Fruit fly (Drosophila melanogaster) whole organism, embryonic: ENCODE results near the gene Rtc1.

Experiments used
- Atf6 ChIP-seq: fragments of 200-800 bp; sonication (Bioruptor generic); IDR thresholded peaks from 2 replicates; pipeline ENCODE4 v1.3.6; 2022; ENCODE audit warnings: missing biosample characterization, missing genetic modification characterization
- Blimp-1 ChIP-seq: fragments of 200-800 bp; sonication (Bioruptor generic); optimal IDR thresholded peaks from 3 replicates; lab custom pipeline; 2018; ENCODE audit warnings: missing biosample characterization, missing genetic modification characterization, mild to moderate bottlenecking, moderate library complexity, missing genetic modification reagents
- Bteb2 ChIP-seq: fragments of 200-800 bp; sonication (Bioruptor generic); optimal IDR thresholded peaks from 2 replicates; lab custom pipeline; 2016; ENCODE audit warnings: missing biosample characterization, missing genetic modification characterization
- CG10979 ChIP-seq: fragments of 200-800 bp; sonication (Bioruptor generic); optimal IDR thresholded peaks from 2 replicates; lab custom pipeline; 2018; ENCODE audit warnings: missing biosample characterization, mild to moderate bottlenecking, missing genetic modification characterization, moderate library complexity
- CG11560 ChIP-seq: fragments of 200-800 bp; sonication (Bioruptor generic); IDR thresholded peaks from 3 replicates; pipeline ENCODE4 v1.3.6; 2022; ENCODE audit warnings: missing biosample characterization, missing genetic modification characterization
- CG12744 ChIP-seq: fragments of 200-800 bp; sonication (Bioruptor generic); optimal IDR thresholded peaks from 2 replicates; lab custom pipeline; 2016; ENCODE audit warnings: missing biosample characterization, missing genetic modification characterization
- CG12942 ChIP-seq: fragments of 200-800 bp; sonication (Bioruptor generic); optimal IDR thresholded peaks from 3 replicates; lab custom pipeline; 2016; ENCODE audit warnings: missing biosample characterization, missing genetic modification characterization
- CG14710 ChIP-seq: fragments of 200-800 bp; sonication (Bioruptor generic); optimal IDR thresholded peaks from 3 replicates; lab custom pipeline; 2019; ENCODE audit warnings: missing biosample characterization, mild to moderate bottlenecking, missing genetic modification characterization, moderate library complexity
- CG1647 ChIP-seq: fragments of 200-800 bp; sonication (Bioruptor generic); optimal IDR thresholded peaks from 3 replicates; lab custom pipeline; 2016; ENCODE audit warnings: missing biosample characterization, missing genetic modification characterization
- CG16863 ChIP-seq: fragments of 200-800 bp; sonication (Bioruptor generic); optimal IDR thresholded peaks from 3 replicates; lab custom pipeline; 2016; ENCODE audit warnings: missing biosample characterization, missing genetic modification characterization
- CG1832 ChIP-seq: fragments of 200-800 bp; sonication (Bioruptor generic); optimal IDR thresholded peaks from 2 replicates; lab custom pipeline; 2017; ENCODE audit warnings: missing biosample characterization, mild to moderate bottlenecking, missing genetic modification characterization, inconsistent platforms
- CG30431 ChIP-seq: fragments of 200-800 bp; sonication (Bioruptor generic); optimal IDR thresholded peaks from 2 replicates; lab custom pipeline; 2017; ENCODE audit warnings: missing biosample characterization, missing genetic modification characterization
- CG31365 ChIP-seq: fragments of 200-800 bp; sonication (Bioruptor generic); optimal IDR thresholded peaks from 2 replicates; lab custom pipeline; 2018; ENCODE audit warnings: missing biosample characterization, mild to moderate bottlenecking, missing genetic modification characterization
- CG31441 ChIP-seq: fragments of 200-800 bp; sonication (Bioruptor generic); IDR thresholded peaks from 2 replicates; pipeline ENCODE4 v1.3.6; 2022; ENCODE audit warnings: missing biosample characterization, missing genetic modification characterization
- CG3847 ChIP-seq: fragments of 200-800 bp; sonication (Bioruptor generic); IDR thresholded peaks from 2 replicates; pipeline ENCODE4 v1.3.6; 2022; ENCODE audit warnings: missing biosample characterization, missing genetic modification characterization
- CG4404 ChIP-seq: fragments of 200-800 bp; sonication (Bioruptor generic); IDR thresholded peaks from 2 replicates; pipeline ENCODE4 v1.3.6; 2022; ENCODE audit warnings: missing biosample characterization, missing genetic modification characterization
- CG4730 ChIP-seq: fragments of 200-800 bp; sonication (Bioruptor generic); IDR thresholded peaks from 2 replicates; pipeline ENCODE4 v1.3.6; 2022; ENCODE audit warnings: missing biosample characterization, missing genetic modification characterization
- CG7271 ChIP-seq: fragments of 200-800 bp; sonication (Bioruptor generic); optimal IDR thresholded peaks from 2 replicates; lab custom pipeline; 2018; ENCODE audit warnings: missing biosample characterization, mild to moderate bottlenecking, missing genetic modification characterization, moderate library complexity
- CG7357 ChIP-seq: fragments of 200-800 bp; sonication (Bioruptor generic); IDR thresholded peaks from 3 replicates; pipeline ENCODE4 v1.3.6; 2022; ENCODE audit warnings: missing biosample characterization, missing genetic modification characterization
- CG9609 ChIP-seq: fragments of 200-800 bp; sonication (Bioruptor generic); optimal IDR thresholded peaks from 3 replicates; lab custom pipeline; 2016; ENCODE audit warnings: missing biosample characterization, missing genetic modification characterization
- CkIIα-i1 ChIP-seq: fragments of 200-800 bp; sonication (Bioruptor generic); IDR thresholded peaks from 2 replicates; pipeline ENCODE4 v1.3.6; 2022; ENCODE audit warnings: missing biosample characterization, missing genetic modification characterization
- CoRest ChIP-seq: fragments of 200-800 bp; sonication (Bioruptor generic); optimal IDR thresholded peaks from 3 replicates; lab custom pipeline; 2018; ENCODE audit warnings: missing biosample characterization, mild to moderate bottlenecking, missing genetic modification characterization, moderate library complexity
- Deaf1 ChIP-seq: fragments of 200-800 bp; optimal IDR thresholded peaks from 3 replicates; lab custom pipeline; 2019; ENCODE audit warnings: missing biosample characterization, mild to moderate bottlenecking, missing genetic modification characterization, moderate library complexity
- Dip3 ChIP-seq: fragments of 200-800 bp; sonication (Bioruptor generic); optimal IDR thresholded peaks from 3 replicates; lab custom pipeline; 2016; ENCODE audit warnings: missing biosample characterization, missing genetic modification characterization
- Fer1 ChIP-seq: fragments of 200-800 bp; sonication (Bioruptor generic); optimal IDR thresholded peaks from 2 replicates; lab custom pipeline; 2017; ENCODE audit warnings: missing biosample characterization, mild to moderate bottlenecking, missing genetic modification characterization
- HHEX ChIP-seq: fragments of 200-800 bp; sonication (Bioruptor generic); optimal IDR thresholded peaks from 3 replicates; lab custom pipeline; 2017; ENCODE audit warnings: missing biosample characterization, mild to moderate bottlenecking, missing genetic modification characterization, missing genetic modification reagents
- HLH4C ChIP-seq: fragments of 200-800 bp; sonication (Bioruptor generic); IDR thresholded peaks from 3 replicates; pipeline ENCODE4 v1.3.6; 2022; ENCODE audit warnings: missing biosample characterization, missing genetic modification characterization; ENCODE audit not compliant: partially characterized antibody
- Mrtf ChIP-seq: fragments of 200-800 bp; sonication (Bioruptor generic); IDR thresholded peaks from 3 replicates; pipeline ENCODE4 v1.3.6; 2022; ENCODE audit warnings: missing biosample characterization, missing genetic modification characterization
- Myb ChIP-seq: fragments of 200-800 bp; sonication (Bioruptor generic); optimal IDR thresholded peaks from 2 replicates; lab custom pipeline; 2016; ENCODE audit warnings: missing biosample characterization, missing genetic modification characterization
- NC2β ChIP-seq: fragments of 200-800 bp; sonication (Bioruptor generic); optimal IDR thresholded peaks from 2 replicates; lab custom pipeline; 2016; ENCODE audit warnings: missing biosample characterization, missing genetic modification characterization
- Opbp ChIP-seq: fragments of 200-800 bp; sonication (Bioruptor generic); IDR thresholded peaks from 3 replicates; pipeline ENCODE4 v1.3.6; 2022; ENCODE audit warnings: missing biosample characterization, missing genetic modification characterization; ENCODE audit not compliant: partially characterized antibody
- Stat92E ChIP-seq, 3 experiments: fragments of >200 bp in 2 of 3; fragments of 200-800 bp in 1 of 3; sonication (Bioruptor generic) in 1 of 3; optimal IDR thresholded peaks; 2 replicates each; lab custom pipeline; 2017 to 2019; ENCODE audit warnings: missing biosample characterization in 3 of 3, missing genetic modification characterization in 3 of 3, mild to moderate bottlenecking in 1 of 3, moderate library complexity in 1 of 3
- Taf1 ChIP-seq: fragments of 200-800 bp; sonication (Bioruptor generic); IDR thresholded peaks from 2 replicates; pipeline ENCODE4 v1.3.6; 2022; ENCODE audit warnings: missing biosample characterization, missing genetic modification characterization
- Vsx1 ChIP-seq: fragments of 200-800 bp; sonication (Bioruptor generic); optimal IDR thresholded peaks from 2 replicates; lab custom pipeline; 2017; ENCODE audit warnings: missing biosample characterization, mild to moderate bottlenecking, missing genetic modification characterization, missing genetic modification reagents
- abd-A ChIP-seq: fragments of 200-800 bp; sonication (Bioruptor generic); optimal IDR thresholded peaks from 3 replicates; lab custom pipeline; 2019; ENCODE audit warnings: missing biosample characterization, mild to moderate bottlenecking, missing genetic modification characterization, moderate library complexity
- ato ChIP-seq: fragments of 200-800 bp; sonication (Bioruptor generic); IDR thresholded peaks from 2 replicates; pipeline ENCODE4 v1.3.6; 2022; ENCODE audit warnings: missing biosample characterization, missing genetic modification characterization; ENCODE audit not compliant: partially characterized antibody
- bbx ChIP-seq: fragments of 200-800 bp; sonication (Bioruptor generic); IDR thresholded peaks from 2 replicates; pipeline ENCODE4 v1.3.6; 2022; ENCODE audit warnings: missing biosample characterization, missing genetic modification characterization; ENCODE audit not compliant: partially characterized antibody
- cato ChIP-seq: fragments of 200-800 bp; sonication (Bioruptor generic); optimal IDR thresholded peaks from 2 replicates; lab custom pipeline; 2016; ENCODE audit warnings: missing biosample characterization, missing genetic modification characterization, borderline replicate concordance
- caup ChIP-seq: fragments of 200-800 bp; sonication (Bioruptor generic); optimal IDR thresholded peaks from 3 replicates; lab custom pipeline; 2017; ENCODE audit warnings: missing biosample characterization, mild to moderate bottlenecking, missing genetic modification characterization, moderate library complexity; ENCODE audit not compliant: severe bottlenecking
- chinmo ChIP-seq: fragments of 200-800 bp; sonication (Bioruptor generic); IDR thresholded peaks from 4 replicates; pipeline ENCODE4 v1.3.6; 2022; ENCODE audit warnings: missing biosample characterization, missing genetic modification characterization; ENCODE audit not compliant: partially characterized antibody
- hb ChIP-seq: fragments of 200-800 bp; sonication (Bioruptor generic); IDR thresholded peaks from 3 replicates; pipeline ENCODE4 v1.3.6; 2022; ENCODE audit warnings: missing biosample characterization, missing genetic modification characterization; ENCODE audit not compliant: partially characterized antibody
- luna ChIP-seq: fragments of 200-800 bp; sonication (Bioruptor generic); optimal IDR thresholded peaks from 2 replicates; lab custom pipeline; 2016; ENCODE audit warnings: missing biosample characterization, missing genetic modification characterization
- peb ChIP-seq: fragments of 200-800 bp; sonication (Bioruptor generic); IDR thresholded peaks from 2 replicates; pipeline ENCODE4 v1.3.6; 2022; ENCODE audit warnings: missing biosample characterization, missing genetic modification characterization
- pzg ChIP-seq: fragments of 200-800 bp; sonication (Bioruptor generic); optimal IDR thresholded peaks from 3 replicates; lab custom pipeline; 2018; ENCODE audit warnings: missing biosample characterization, mild to moderate bottlenecking, missing genetic modification characterization, moderate library complexity
- rib ChIP-seq: fragments of 200-800 bp; sonication (Bioruptor generic); IDR thresholded peaks from 2 replicates; pipeline ENCODE4 v1.3.6; 2022; ENCODE audit warnings: missing biosample characterization, missing genetic modification characterization
- sisA ChIP-seq: fragments of 200-800 bp; sonication (Bioruptor generic); IDR thresholded peaks from 2 replicates; pipeline ENCODE4 v1.3.6; 2022; ENCODE audit warnings: missing biosample characterization, missing genetic modification characterization
- sob ChIP-seq: fragments of 200-800 bp; sonication (Bioruptor generic); IDR thresholded peaks from 2 replicates; pipeline ENCODE4 v1.3.6; 2022; ENCODE audit warnings: missing biosample characterization, missing genetic modification characterization
- sug ChIP-seq: fragments of 200-800 bp; optimal IDR thresholded peaks from 2 replicates; lab custom pipeline; 2019; ENCODE audit warnings: missing biosample characterization, mild to moderate bottlenecking, missing genetic modification characterization, moderate library complexity
- tgo ChIP-seq: fragments of 200-800 bp; sonication (Bioruptor generic); IDR thresholded peaks from 3 replicates; pipeline ENCODE4 v1.3.6; 2022; ENCODE audit warnings: missing biosample characterization, missing genetic modification characterization

Gene Rtc1

dm6 chrX:13756776-13757312, at the start of gene Rtc1, which contains the start of gene CG32625 (continued):
- TF ChIP-seq CG31365 (no peak), CG4730 (GFP tag; lab: Robert Waterston, UW) (0 out of 2 replicates have a peak, but pooled peaks have one; percentile 7), Stat92E (GFP tag; optimal IDR thresholded peaks at IDR 0.05; lab: Kevin White, UChicago) (no peak), luna (GFP tag; lab: Kevin White, UChicago) (no peak), rib (no peak), HHEX (GFP tag; lab: Kevin White, UChicago) (no peak), CG9609 (GFP tag; lab: Kevin White, UChicago) (no peak), CG7357 (no peak), CoRest (tag; lab: Kevin White, UChicago) (peak; percentile 60), pzg (GFP tag; lab: Kevin White, UChicago) (peak; percentile 53), Deaf1 (tag; lab: Kevin White, UChicago) (peak; percentile 22), CG10979 (tag; lab: Kevin White, UChicago) (peak; percentile 46), CG14710 (tag; lab: Kevin White, UChicago) (peak; percentile 82), CG4404 (GFP tag; lab: Robert Waterston, UW) (no peak), sisA (GFP tag; lab: Robert Waterston, UW) (no peak; the same call in 1 of the 2 replicates), CG31441 (GFP tag; lab: Robert Waterston, UW) (peak; percentile 39; the same call in 1 of the 2 replicates), CkIIα-i1 (GFP tag; lab: Robert Waterston, UW) (no peak), HLH4C (GFP tag; lab: Robert Waterston, UW) (peak; percentile 70), caup (GFP tag; lab: Kevin White, UChicago) (no peak), ato (no peak; the same call in 1 of the 2 replicates), Fer1 (GFP tag; lab: Kevin White, UChicago) (peak; percentile 47), Myb (GFP tag; lab: Kevin White, UChicago) (no peak), Atf6 (0 out of 2 replicates have a peak, but pooled peaks have one; percentile 30), peb (GFP tag; lab: Robert Waterston, UW) (no peak), Blimp-1 (GFP tag; lab: Kevin White, UChicago) (peak; percentile 52), CG1647 (GFP tag; lab: Kevin White, UChicago) (no peak), sug (tag; lab: Kevin White, UChicago) (peak; percentile 59), Opbp (GFP tag; lab: Robert Waterston, UW) (peak; percentile 51; the same call in 2 of the 3 replicates), cato (GFP tag; lab: Kevin White, UChicago) (no peak), CG16863 (GFP tag; lab: Kevin White, UChicago) (no peak), CG3847 (GFP tag; lab: Robert Waterston, UW) (peak; percentile 70), CG30431 (no peak), abd-A (tag; lab: Kevin White, UChicago) (no peak), Bteb2 (GFP tag; lab: Kevin White, UChicago) (no peak), bbx (peak; percentile 45), Taf1 (peak; percentile 36; the same call in 1 of the 2 replicates), Vsx1 (GFP tag; lab: Kevin White, UChicago) (no peak), CG12744 (no peak), Dip3 (GFP tag; lab: Kevin White, UChicago) (peak; percentile 21), tgo (GFP tag; lab: Robert Waterston, UW) (peak; percentile 37; the same call in 1 of the 3 replicates), Mrtf (GFP tag; lab: Robert Waterston, UW) (no peak), NC2β (no peak), CG7271 (no peak), CG1832 (GFP tag; lab: Kevin White, UChicago) (no peak), chinmo (no peak), hb (GFP tag; lab: Robert Waterston, UW) (no peak), CG12942 (GFP tag; lab: Kevin White, UChicago) (no peak), sob (peak; percentile 61; the same call in 1 of the 2 replicates), CG11560 (tag; lab: Robert Waterston, UW) (no peak)
